Worm (Caenorhabditis elegans): ENCODE data around the gene srx-137.

- no peak for TF ChIP-seq T22C8.4 (GFP tag; IDR thresholded peaks at IDR 0.05)
- TF ChIP-seq ztf-29 (GFP tag; IDR thresholded peaks at IDR 0.05) = no peak
- no peak for TF ChIP-seq ztf-23 (GFP tag; IDR thresholded peaks at IDR 0.05)
Measured at ce11 chrV:13856376-13856775, 6.2 kb upstream of the srx-137 start, which contains the start of gene srx-134.
